Fruit fly (Drosophila melanogaster) whole organism: ENCODE data around the gene Sec71.

Experiments
- EcR ChIP-seq, 2 experiments: fragments of >200 bp; optimal IDR thresholded peaks; 2 replicates each; lab custom pipeline; 2017; ENCODE audit warnings: missing biosample characterization in 2 of 2, missing genetic modification characterization in 2 of 2, missing genetic modification reagents in 2 of 2
- pan ChIP-seq: fragments of >200 bp; optimal IDR thresholded peaks from 2 replicates; lab custom pipeline; 2017
- usp ChIP-seq: fragments of >200 bp; optimal IDR thresholded peaks from 2 replicates; lab custom pipeline; 2017; ENCODE audit warnings: missing biosample characterization, missing genetic modification characterization, mixed read lengths

DNA sequence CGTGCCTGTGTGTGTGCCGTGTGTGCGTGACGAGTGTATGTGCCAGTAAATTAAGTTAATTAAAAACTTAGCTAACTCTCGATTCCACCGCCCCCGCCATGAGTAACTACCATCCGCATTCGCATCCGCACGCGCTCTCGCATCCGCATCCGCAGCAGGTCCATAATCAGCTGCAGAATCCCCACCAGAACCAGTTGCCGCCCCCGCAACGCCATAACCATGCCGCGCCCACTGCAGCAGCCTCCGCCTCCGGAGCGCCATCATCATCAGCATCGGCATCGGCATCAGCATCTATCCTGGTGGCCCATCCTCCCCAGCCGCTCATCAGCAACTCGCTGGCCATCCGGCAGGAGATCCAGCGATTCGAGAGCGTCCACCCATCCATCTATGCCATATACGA lies 42.6 kb downstream of the Sec71 start:
- TF ChIP-seq pan (lab: Kevin White, UChicago) (no peak), EcR (GFP tag; optimal IDR thresholded peaks at IDR 0.05; lab: Kevin White, UChicago) (no peak), usp (GFP tag; lab: Kevin White, UChicago) (no peak)
